Fruit fly (Drosophila melanogaster): ENCODE results near the gene Nnf1b.

Nnf1b gene

DNA sequence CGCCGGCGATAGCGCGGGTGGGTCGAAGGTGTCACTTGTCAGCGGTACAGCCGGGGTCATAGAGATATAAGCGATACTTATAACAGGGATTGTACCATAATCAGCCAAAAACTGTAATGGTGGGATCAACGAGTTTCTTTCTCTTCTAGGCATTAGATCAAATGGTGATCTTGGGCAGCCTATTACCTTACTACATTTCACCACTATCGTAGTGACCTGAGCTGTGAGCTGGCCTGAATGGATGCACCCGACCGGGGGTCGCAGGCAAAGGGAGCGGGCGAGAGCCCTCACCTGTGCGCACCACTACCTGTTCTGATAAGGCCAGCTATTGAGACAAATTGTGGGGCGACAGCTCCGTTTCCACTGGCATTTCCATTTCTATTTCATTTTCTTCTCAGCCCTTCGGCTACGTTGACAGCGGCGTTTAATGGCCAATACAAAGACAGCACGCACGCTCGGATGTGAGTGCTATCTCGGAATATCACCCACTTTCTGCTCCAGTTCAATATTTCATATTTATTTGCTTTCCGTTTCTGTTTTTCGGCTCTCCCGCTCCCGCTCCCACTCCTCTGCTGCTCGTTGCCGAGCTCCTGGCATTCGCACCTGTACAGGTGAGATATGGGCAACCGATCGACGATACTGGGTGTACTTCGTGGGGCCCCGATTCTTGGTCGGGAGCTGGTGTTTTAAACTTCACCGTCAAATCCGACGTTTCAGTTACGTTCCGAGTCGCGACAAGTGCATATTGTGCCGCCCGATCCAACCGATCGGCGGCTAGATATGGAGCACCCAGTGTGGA is 46.5 kb downstream of the Nnf1b start (continued):
- peak; percentile 59 to 78 for TF ChIP-seq dpn (GFP tag; optimal IDR thresholded peaks at IDR 0.05)
- TF ChIP-seq MBD-R2 (GFP tag; IDR thresholded peaks at IDR 0.05): peak; percentile 49; the same call in 1 of the 2 replicates
- no peak for TF ChIP-seq vnd (GFP tag; IDR thresholded peaks at IDR 0.05; ENCODE audit: partially characterized antibody)
- no peak for TF ChIP-seq Adf1 (GFP tag; IDR thresholded peaks at IDR 0.05)
- TF ChIP-seq Sin3A (optimal IDR thresholded peaks at IDR 0.05): no peak
- no peak for TF ChIP-seq HLH4C (GFP tag; IDR thresholded peaks at IDR 0.05; ENCODE audit: partially characterized antibody)
- peak; percentile 82 for TF ChIP-seq jing (GFP tag; optimal IDR thresholded peaks at IDR 0.05)
- peak; percentile 28 for TF ChIP-seq CG4854 (GFP tag; optimal IDR thresholded peaks at IDR 0.05)
- peak; percentile 9 for TF ChIP-seq CG30020 (tag; optimal IDR thresholded peaks at IDR 0.05)
- TF ChIP-seq Bdp1 (GFP tag; optimal IDR thresholded peaks at IDR 0.05): peak; percentile 50
- peak; percentile 63 for TF ChIP-seq CG8944 (GFP tag; optimal IDR thresholded peaks at IDR 0.05)
- TF ChIP-seq kni (GFP tag; optimal IDR thresholded peaks at IDR 0.05): peak; percentile 22
- peak; percentile 41 for TF ChIP-seq Atf-2 (GFP tag; optimal IDR thresholded peaks at IDR 0.05)
- peak; percentile 67 for TF ChIP-seq sim (GFP tag; IDR thresholded peaks at IDR 0.05)
- peak; percentile 40 for TF ChIP-seq CG31388 (GFP tag; optimal IDR thresholded peaks at IDR 0.05)
- TF ChIP-seq Hsf (GFP tag; optimal IDR thresholded peaks at IDR 0.05): peak; percentile 75
- peak; percentile 78; the same call in 1 of the 2 replicates for TF ChIP-seq danr (GFP tag; IDR thresholded peaks at IDR 0.05)
- TF ChIP-seq CG2889 (GFP tag; IDR thresholded peaks at IDR 0.05): no peak
- TF ChIP-seq br (optimal IDR thresholded peaks at IDR 0.05): no peak
- no peak for TF ChIP-seq hbn (GFP tag; IDR thresholded peaks at IDR 0.05; ENCODE audit: partially characterized antibody)
- TF ChIP-seq CG2678 (tag; optimal IDR thresholded peaks at IDR 0.05): peak; percentile 84
- no peak for TF ChIP-seq Dp (GFP tag; optimal IDR thresholded peaks at IDR 0.05)
- no peak for TF ChIP-seq slou (GFP tag; optimal IDR thresholded peaks at IDR 0.05)
- TF ChIP-seq CG10543 (GFP tag; optimal IDR thresholded peaks at IDR 0.05): peak; percentile 17
- peak; percentile 70 for TF ChIP-seq CG10654 (GFP tag; optimal IDR thresholded peaks at IDR 0.05)
- no peak for TF ChIP-seq Hey (tag; optimal IDR thresholded peaks at IDR 0.05)
- no peak for TF ChIP-seq Scr (GFP tag; IDR thresholded peaks at IDR 0.05; ENCODE audit: partially characterized antibody)
- no peak for TF ChIP-seq CG13894 (tag; optimal IDR thresholded peaks at IDR 0.05)
- TF ChIP-seq hkb (optimal IDR thresholded peaks at IDR 0.05): no peak
- peak; percentile 90 for TF ChIP-seq hkb (GFP tag; IDR thresholded peaks at IDR 0.05)
- TF ChIP-seq psq (GFP tag; optimal IDR thresholded peaks at IDR 0.05): no peak
- TF ChIP-seq nau (GFP tag; optimal IDR thresholded peaks at IDR 0.05): peak; percentile 73
- TF ChIP-seq tgo (GFP tag; IDR thresholded peaks at IDR 0.05): peak; percentile 79
- TF ChIP-seq Fer3 (tag; optimal IDR thresholded peaks at IDR 0.05): peak; percentile 67
- no peak for TF ChIP-seq CG42726 (GFP tag; IDR thresholded peaks at IDR 0.05; ENCODE audit: partially characterized antibody)
- TF ChIP-seq crp (GFP tag; optimal IDR thresholded peaks at IDR 0.05): peak in 1 of 2 experiments; percentile 23
- peak; percentile 63 for TF ChIP-seq CG17186 (GFP tag; optimal IDR thresholded peaks at IDR 0.05)
- no peak for TF ChIP-seq HLHmδ (GFP tag; optimal IDR thresholded peaks at IDR 0.05)
- peak; percentile 21 for TF ChIP-seq sd (tag; optimal IDR thresholded peaks at IDR 0.05)
- TF ChIP-seq sug (tag; optimal IDR thresholded peaks at IDR 0.05): peak; percentile 78
- peak; percentile 77 for TF ChIP-seq CG17829 (tag; optimal IDR thresholded peaks at IDR 0.05)
- peak; percentile 73 for TF ChIP-seq grau (tag; optimal IDR thresholded peaks at IDR 0.05)
- peak; percentile 34 for TF ChIP-seq twi (tag; optimal IDR thresholded peaks at IDR 0.05)
- peak; percentile 62 for TF ChIP-seq Six4 (GFP tag; optimal IDR thresholded peaks at IDR 0.05)
- peak; percentile 89 for TF ChIP-seq CG17359 (tag; optimal IDR thresholded peaks at IDR 0.05)
- peak; percentile 82 for TF ChIP-seq dysf (GFP tag; IDR thresholded peaks at IDR 0.05)
- peak; percentile 40 for TF ChIP-seq CG9932 (GFP tag; IDR thresholded peaks at IDR 0.05)
- 0 out of 2 replicates have a peak, but pooled peaks have one; percentile 37 for TF ChIP-seq al (GFP tag; IDR thresholded peaks at IDR 0.05)
- no peak for TF ChIP-seq cad (GFP tag; optimal IDR thresholded peaks at IDR 0.05)
- no peak for TF ChIP-seq gsb (GFP tag; IDR thresholded peaks at IDR 0.05)

Data from whole organism, embryonic.